Worm (Caenorhabditis elegans) whole organism, mixed stage, embryonic: ENCODE data around the gene taf-9.

Experiments used
- cnd-1 ChIP-seq: fragments of 200-800 bp; sonication (Bioruptor generic); optimal IDR thresholded peaks from 2 replicates; lab custom pipeline; 2018; ENCODE audit warnings: mild to moderate bottlenecking, missing genetic modification characterization, missing compliant biosample characterization
- mep-1 ChIP-seq: fragments of 150-350 bp; optimal IDR thresholded peaks from 2 replicates; lab custom pipeline; 2017; ENCODE audit warnings: missing biosample characterization, missing genetic modification reagents, missing genetic modification characterization, inconsistent platforms
- nhr-237 ChIP-seq: fragments of 150-350 bp; optimal IDR thresholded peaks from 2 replicates; lab custom pipeline; 2014; ENCODE audit warnings: missing biosample characterization, missing genetic modification characterization
- nhr-28 ChIP-seq: fragments of 150-350 bp; optimal IDR thresholded peaks from 2 replicates; lab custom pipeline; 2014; ENCODE audit warnings: missing biosample characterization, missing genetic modification characterization
- pha-4 ChIP-seq: fragments of 150-350 bp; optimal IDR thresholded peaks from 2 replicates; lab custom pipeline; 2018; ENCODE audit warnings: missing biosample characterization, missing genetic modification reagents, missing genetic modification characterization

ce11 chrIII:13626692-13627091, 2.6 kb downstream of the taf-9 start, which contains the start of gene T12D8.5:
- TF ChIP-seq pha-4 (tag; lab: Kevin White, UChicago): no peak
- TF ChIP-seq nhr-237 (tag; lab: Kevin White, UChicago): no peak
- TF ChIP-seq cnd-1 (tag; lab: Kevin White, UChicago): no peak
- no peak for TF ChIP-seq mep-1
- TF ChIP-seq nhr-28 (tag; lab: Kevin White, UChicago): no peak
